Fruit fly (Drosophila melanogaster) whole organism, embryonic: ENCODE measurements around the gene cac.

Experiments used
- Adf1 ChIP-seq: fragments of 200-800 bp; sonication (Bioruptor generic); IDR thresholded peaks from 2 replicates; pipeline ENCODE4 v1.3.6; 2022; ENCODE audit warnings: missing biosample characterization, missing genetic modification characterization
- Blimp-1 ChIP-seq: fragments of 200-800 bp; sonication (Bioruptor generic); optimal IDR thresholded peaks from 3 replicates; lab custom pipeline; 2018; ENCODE audit warnings: missing biosample characterization, missing genetic modification characterization, mild to moderate bottlenecking, moderate library complexity, missing genetic modification reagents
- CG10147 ChIP-seq: fragments of 200-800 bp; sonication (Bioruptor generic); optimal IDR thresholded peaks from 2 replicates; lab custom pipeline; 2019; ENCODE audit warnings: missing biosample characterization, mild to moderate bottlenecking, missing genetic modification characterization, moderate library complexity
- CG1024 ChIP-seq: fragments of 200-800 bp; sonication (Bioruptor generic); IDR thresholded peaks from 2 replicates; pipeline ENCODE4 v1.3.6; 2022; ENCODE audit warnings: missing biosample characterization, missing genetic modification characterization
- CG11093 ChIP-seq: fragments of 200-800 bp; sonication (Bioruptor generic); IDR thresholded peaks from 3 replicates; pipeline ENCODE4 v1.3.6; 2022; ENCODE audit warnings: missing biosample characterization, missing genetic modification characterization
- CG12219 ChIP-seq: fragments of 200-800 bp; sonication (Bioruptor generic); optimal IDR thresholded peaks from 3 replicates; lab custom pipeline; 2018; ENCODE audit warnings: missing biosample characterization, mild to moderate bottlenecking, missing genetic modification characterization
- CG1233 ChIP-seq: fragments of 200-800 bp; sonication (Bioruptor generic); optimal IDR thresholded peaks from 4 replicates; lab custom pipeline; 2018; ENCODE audit warnings: missing biosample characterization, mild to moderate bottlenecking, missing genetic modification characterization
- CG14014 ChIP-seq: fragments of 200-800 bp; sonication (Bioruptor generic); IDR thresholded peaks from 2 replicates; pipeline ENCODE4 v1.3.6; 2022; ENCODE audit warnings: missing biosample characterization, missing genetic modification characterization
- CG14710 ChIP-seq: fragments of 200-800 bp; sonication (Bioruptor generic); optimal IDR thresholded peaks from 3 replicates; lab custom pipeline; 2019; ENCODE audit warnings: missing biosample characterization, mild to moderate bottlenecking, missing genetic modification characterization, moderate library complexity
- CG15514 ChIP-seq: fragments of 200-800 bp; sonication (Bioruptor generic); optimal IDR thresholded peaks from 3 replicates; lab custom pipeline; 2017; ENCODE audit warnings: missing biosample characterization, missing genetic modification characterization, mild to moderate bottlenecking, moderate library complexity, missing genetic modification reagents
- CG16863 ChIP-seq: fragments of 200-800 bp; sonication (Bioruptor generic); optimal IDR thresholded peaks from 3 replicates; lab custom pipeline; 2016; ENCODE audit warnings: missing biosample characterization, missing genetic modification characterization
- CG17361 ChIP-seq: fragments of 200-800 bp; sonication (Bioruptor generic); IDR thresholded peaks from 3 replicates; pipeline ENCODE4 v1.3.6; 2022; ENCODE audit warnings: missing biosample characterization, missing genetic modification characterization
- CG17612 ChIP-seq: fragments of 200-800 bp; sonication (Bioruptor generic); IDR thresholded peaks from 2 replicates; pipeline ENCODE4 v1.3.6; 2022; ENCODE audit warnings: missing biosample characterization, missing genetic modification characterization
- CG1792 ChIP-seq: fragments of 200-800 bp; sonication (Bioruptor generic); optimal IDR thresholded peaks from 2 replicates; lab custom pipeline; 2016; ENCODE audit warnings: missing biosample characterization, missing genetic modification characterization
- CG32772 ChIP-seq: fragments of 200-800 bp; sonication (Bioruptor generic); IDR thresholded peaks from 2 replicates; pipeline ENCODE4 v1.3.6; 2022; ENCODE audit warnings: missing biosample characterization, missing genetic modification characterization
- CG4730 ChIP-seq: fragments of 200-800 bp; sonication (Bioruptor generic); IDR thresholded peaks from 2 replicates; pipeline ENCODE4 v1.3.6; 2022; ENCODE audit warnings: missing biosample characterization, missing genetic modification characterization
- CG7987 ChIP-seq: fragments of 200-800 bp; sonication (Bioruptor generic); optimal IDR thresholded peaks from 2 replicates; lab custom pipeline; 2018; ENCODE audit warnings: missing biosample characterization, mild to moderate bottlenecking, missing genetic modification characterization, moderate library complexity
- CG9817 ChIP-seq: fragments of 200-800 bp; sonication (Bioruptor generic); optimal IDR thresholded peaks from 2 replicates; lab custom pipeline; 2018; ENCODE audit warnings: missing biosample characterization, mild to moderate bottlenecking, missing genetic modification characterization, moderate library complexity
- CoRest ChIP-seq: fragments of 200-800 bp; sonication (Bioruptor generic); optimal IDR thresholded peaks from 3 replicates; lab custom pipeline; 2018; ENCODE audit warnings: missing biosample characterization, mild to moderate bottlenecking, missing genetic modification characterization, moderate library complexity
- Doc2 ChIP-seq: fragments of 200-800 bp; sonication (Bioruptor generic); IDR thresholded peaks from 2 replicates; pipeline ENCODE4 v1.3.6; 2022; ENCODE audit warnings: missing biosample characterization, missing genetic modification characterization
- E2f2 ChIP-seq: fragments of 200-800 bp; sonication (Bioruptor generic); IDR thresholded peaks from 2 replicates; pipeline ENCODE4 v1.3.6; 2022; ENCODE audit warnings: missing biosample characterization, missing genetic modification characterization
- Ets65A ChIP-seq: fragments of 200-800 bp; sonication (Bioruptor generic); peaks from one replicate; lab custom pipeline; 2016; ENCODE audit warnings: missing biosample characterization, missing genetic modification characterization
- HLH3B ChIP-seq: fragments of 200-800 bp; sonication (Bioruptor generic); IDR thresholded peaks from 2 replicates; pipeline ENCODE4 v1.3.6; 2022; ENCODE audit warnings: missing biosample characterization, missing genetic modification characterization
- Meics ChIP-seq: fragments of 200-800 bp; sonication (Bioruptor generic); optimal IDR thresholded peaks from 2 replicates; lab custom pipeline; 2017; ENCODE audit warnings: missing biosample characterization, mild to moderate bottlenecking, missing genetic modification characterization
- NFAT ChIP-seq: fragments of 200-800 bp; sonication (Bioruptor generic); IDR thresholded peaks from 2 replicates; pipeline ENCODE4 v1.3.6; 2022; ENCODE audit warnings: missing biosample characterization, missing genetic modification characterization
- Pdp1 ChIP-seq, 2 experiments: fragments of 200-800 bp; sonication (Bioruptor generic); optimal IDR thresholded peaks; 3 replicates each; lab custom pipeline; 2016; ENCODE audit warnings: missing biosample characterization in 2 of 2, missing genetic modification characterization in 2 of 2, mild to moderate bottlenecking in 1 of 2, moderate library complexity in 1 of 2
- Ptx1 ChIP-seq: fragments of 200-800 bp; sonication (Bioruptor generic); IDR thresholded peaks from 2 replicates; pipeline ENCODE4 v1.3.6; 2022; ENCODE audit warnings: missing biosample characterization, missing genetic modification characterization
- Rfx ChIP-seq: fragments of 200-800 bp; sonication (Bioruptor generic); IDR thresholded peaks from 2 replicates; pipeline ENCODE4 v1.3.6; 2022; ENCODE audit warnings: missing biosample characterization, missing genetic modification characterization
- Rx ChIP-seq: fragments of 200-800 bp; sonication (Bioruptor generic); IDR thresholded peaks from 2 replicates; pipeline ENCODE4 v1.3.6; 2022; ENCODE audit warnings: missing biosample characterization, missing genetic modification characterization
- ato ChIP-seq: fragments of 200-800 bp; sonication (Bioruptor generic); IDR thresholded peaks from 2 replicates; pipeline ENCODE4 v1.3.6; 2022; ENCODE audit warnings: missing biosample characterization, missing genetic modification characterization; ENCODE audit not compliant: partially characterized antibody
- chinmo ChIP-seq: fragments of 200-800 bp; sonication (Bioruptor generic); IDR thresholded peaks from 4 replicates; pipeline ENCODE4 v1.3.6; 2022; ENCODE audit warnings: missing biosample characterization, missing genetic modification characterization; ENCODE audit not compliant: partially characterized antibody
- crol ChIP-seq: fragments of 200-800 bp; sonication (Bioruptor generic); IDR thresholded peaks from 2 replicates; pipeline ENCODE4 v1.3.6; 2022; ENCODE audit warnings: missing biosample characterization, missing genetic modification characterization
- crp ChIP-seq, 2 experiments: fragments of 200-800 bp; sonication (Bioruptor generic); optimal IDR thresholded peaks; 2 replicates in 1 of 2; 3 replicates in 1 of 2; lab custom pipeline; 2017; ENCODE audit warnings: missing biosample characterization in 2 of 2, missing genetic modification characterization in 2 of 2, mild to moderate bottlenecking in 1 of 2, moderate library complexity in 1 of 2
- dimm ChIP-seq: fragments of 200-800 bp; sonication (Bioruptor generic); IDR thresholded peaks from 2 replicates; pipeline ENCODE4 v1.3.6; 2022; ENCODE audit warnings: missing biosample characterization, missing genetic modification characterization
- dysf ChIP-seq: fragments of 200-800 bp; sonication (Bioruptor generic); IDR thresholded peaks from 3 replicates; pipeline ENCODE4 v1.3.6; 2022; ENCODE audit warnings: missing biosample characterization, missing genetic modification characterization
- esg ChIP-seq: fragments of 200-800 bp; sonication (Bioruptor generic); conservative IDR thresholded peaks from 2 replicates; pipeline ENCODE4 v1.3.6; 2022; ENCODE audit warnings: missing biosample characterization, missing genetic modification characterization
- ewg ChIP-seq: fragments of 200-800 bp; sonication (Bioruptor generic); optimal IDR thresholded peaks from 3 replicates; lab custom pipeline; 2017; ENCODE audit warnings: mild to moderate bottlenecking, missing biosample characterization, missing genetic modification reagents, missing genetic modification characterization
- exex ChIP-seq: fragments of 200-800 bp; sonication (Bioruptor generic); optimal IDR thresholded peaks from 4 replicates; lab custom pipeline; 2018; ENCODE audit warnings: missing biosample characterization, mild to moderate bottlenecking, missing genetic modification characterization, moderate library complexity
- gem ChIP-seq: fragments of 200-800 bp; sonication (Bioruptor generic); optimal IDR thresholded peaks from 2 replicates; lab custom pipeline; 2019; ENCODE audit warnings: missing biosample characterization, mild to moderate bottlenecking, missing genetic modification characterization, moderate library complexity
- gsb ChIP-seq: fragments of 200-800 bp; sonication (Bioruptor generic); IDR thresholded peaks from 2 replicates; pipeline ENCODE4 v1.3.6; 2022; ENCODE audit warnings: missing biosample characterization, missing genetic modification characterization
- klu ChIP-seq: fragments of 200-800 bp; sonication (Bioruptor generic); IDR thresholded peaks from 2 replicates; pipeline ENCODE4 v1.3.6; 2022; ENCODE audit warnings: missing biosample characterization, missing genetic modification characterization
- lbe ChIP-seq: fragments of 200-800 bp; sonication (Bioruptor generic); optimal IDR thresholded peaks from 2 replicates; lab custom pipeline; 2016; ENCODE audit warnings: missing biosample characterization, mild to moderate bottlenecking, missing genetic modification characterization
- onecut ChIP-seq: fragments of 200-800 bp; sonication (Bioruptor generic); IDR thresholded peaks from 2 replicates; pipeline ENCODE4 v1.3.6; 2022; ENCODE audit warnings: missing biosample characterization, missing genetic modification characterization
- peb ChIP-seq: fragments of 200-800 bp; sonication (Bioruptor generic); IDR thresholded peaks from 2 replicates; pipeline ENCODE4 v1.3.6; 2022; ENCODE audit warnings: missing biosample characterization, missing genetic modification characterization
- pzg ChIP-seq: fragments of 200-800 bp; sonication (Bioruptor generic); optimal IDR thresholded peaks from 3 replicates; lab custom pipeline; 2018; ENCODE audit warnings: missing biosample characterization, mild to moderate bottlenecking, missing genetic modification characterization, moderate library complexity
- sens ChIP-seq: fragments of 200-800 bp; sonication (Bioruptor generic); peaks from one replicate; lab custom pipeline; 2016; ENCODE audit warnings: missing biosample characterization, missing genetic modification characterization
- unpg ChIP-seq: fragments of 200-800 bp; sonication (Bioruptor generic); optimal IDR thresholded peaks from 3 replicates; lab custom pipeline; 2018; ENCODE audit warnings: missing biosample characterization, mild to moderate bottlenecking, missing genetic modification characterization, moderate library complexity

cac gene

DNA sequence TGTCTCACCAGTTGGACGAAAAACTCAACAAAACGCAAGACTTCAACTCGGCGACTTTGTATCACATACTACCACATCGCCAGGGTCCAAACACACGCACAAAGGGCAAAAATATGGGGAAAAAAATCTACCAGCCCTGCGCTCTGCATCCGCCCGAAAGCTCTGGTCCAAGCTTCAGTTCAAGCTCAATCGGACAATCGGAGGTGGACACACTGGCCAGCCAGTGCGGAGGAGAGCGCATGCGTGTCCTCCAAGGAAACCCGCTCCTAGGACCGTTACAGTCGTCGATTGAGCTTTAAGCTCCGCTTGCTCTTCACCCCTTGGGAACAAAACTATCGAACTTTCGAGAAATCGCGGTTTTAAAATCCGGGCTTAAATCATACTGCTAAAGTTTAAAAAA lies 1.0 kb downstream of the cac start:
- TF ChIP-seq Ets65A (peak; percentile 22), CG14710 (tag; lab: Kevin White, UChicago) (peak; percentile 82), pzg (GFP tag; lab: Kevin White, UChicago) (peak; percentile 25), ewg (peak; percentile 97), CG9817 (tag; lab: Kevin White, UChicago) (no peak)

DNA sequence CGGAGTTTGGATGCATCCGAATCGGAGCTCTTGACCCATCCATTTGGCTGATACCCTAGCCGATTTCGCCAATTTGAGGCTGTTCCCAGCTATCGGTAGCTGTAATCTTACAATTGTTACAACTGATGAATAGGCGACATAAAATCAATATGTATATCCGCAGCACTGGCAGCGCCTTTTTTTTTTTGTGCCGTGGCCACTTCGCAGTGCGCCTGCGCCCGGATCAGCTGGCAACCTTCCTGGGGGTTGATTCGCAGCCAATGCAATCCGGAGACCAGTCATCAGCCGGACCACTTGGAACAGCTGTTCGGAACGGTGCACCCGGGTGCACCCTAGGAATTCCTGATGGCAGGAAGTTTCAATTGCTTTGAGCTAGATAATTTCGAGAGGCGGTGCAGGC lies 54.2 kb downstream of the cac start, which contains the start of gene Pdzd8:
Pdzd8 (minus strand) TSS at position 125 of the 400 bp plus-strand sequence.
- TF ChIP-seq ewg (peak; percentile 89), CG1792 (GFP tag; lab: Kevin White, UChicago) (no peak), crol (GFP tag; lab: Robert Waterston, UW) (no peak), crp (GFP tag; optimal IDR thresholded peaks at IDR 0.05; lab: Kevin White, UChicago) (peak in 1 of 2 experiments; percentile 62), chinmo (GFP tag; lab: Robert Waterston, UW) (0 out of 4 replicates have a peak, but pooled peaks have one; percentile 15), onecut (GFP tag; lab: Robert Waterston, UW) (peak; percentile 93)

DNA sequence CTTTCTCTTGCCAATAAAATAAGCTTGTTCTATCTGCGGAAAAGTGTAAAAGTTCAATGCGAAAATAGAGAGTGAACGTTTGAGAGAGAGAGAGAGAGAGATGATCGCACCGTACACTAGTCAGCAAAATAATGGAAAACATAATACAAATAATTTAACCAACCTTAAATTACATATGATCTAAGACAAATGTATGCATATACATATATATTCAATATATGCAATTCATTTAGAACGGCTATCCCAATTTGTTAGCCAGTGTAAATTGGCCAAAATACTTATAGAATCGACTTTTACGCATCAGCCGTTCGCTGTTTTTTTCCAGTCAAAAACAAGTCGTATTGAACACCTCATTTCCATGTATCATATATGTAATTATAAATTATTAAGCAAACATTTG lies 59.7 kb downstream of the cac start:
- TF ChIP-seq Ets65A (peak; percentile 22), CG11093 (peak; percentile 55; the same call in 1 of the 3 replicates), exex (tag; lab: Kevin White, UChicago) (peak; percentile 6), CG17361 (GFP tag; lab: Robert Waterston, UW) (no peak), CG16863 (GFP tag; lab: Kevin White, UChicago) (peak; percentile 8), Doc2 (no peak), lbe (GFP tag; lab: Kevin White, UChicago) (peak; percentile 47), CG7987 (GFP tag; lab: Kevin White, UChicago) (no peak), Rfx (GFP tag; lab: Robert Waterston, UW) (peak; percentile 90), CoRest (tag; lab: Kevin White, UChicago) (peak; percentile 41), esg (GFP tag; lab: Robert Waterston, UW) (peak; percentile 50), Meics (GFP tag; lab: Kevin White, UChicago) (peak; percentile 58), unpg (GFP tag; lab: Kevin White, UChicago) (no peak), dimm (GFP tag; lab: Robert Waterston, UW) (peak; percentile 43; the same call in 1 of the 2 replicates), CG12219 (GFP tag; lab: Kevin White, UChicago) (peak; percentile 28), sens (GFP tag; lab: Kevin White, UChicago) (peak; percentile 89), peb (GFP tag; lab: Robert Waterston, UW) (peak; percentile 39; the same call in 1 of the 2 replicates), E2f2 (GFP tag; lab: Robert Waterston, UW) (peak; percentile 38), ato (no peak), CG14014 (GFP tag; lab: Robert Waterston, UW) (peak; percentile 78), CG17612 (peak; percentile 55; the same call in 1 of the 2 replicates), CG15514 (GFP tag; lab: Kevin White, UChicago) (peak; percentile 19), CG4730 (GFP tag; lab: Robert Waterston, UW) (no peak), NFAT (peak; percentile 86), CG32772 (peak; percentile 46; the same call in 1 of the 2 replicates), Blimp-1 (GFP tag; lab: Kevin White, UChicago) (peak; percentile 41), dysf (GFP tag; lab: Robert Waterston, UW) (peak; percentile 83), Ptx1 (GFP tag; lab: Robert Waterston, UW) (peak; percentile 70), CG10147 (GFP tag; lab: Kevin White, UChicago) (peak; percentile 30), CG1233 (GFP tag; lab: Kevin White, UChicago) (peak; percentile 13), CG1024 (GFP tag; lab: Robert Waterston, UW) (0 out of 2 replicates have a peak, but pooled peaks have one; percentile 21), Rx (0 out of 2 replicates have a peak, but pooled peaks have one; percentile 43), HLH3B (GFP tag; lab: Robert Waterston, UW) (peak; percentile 69), Pdp1 (GFP tag; optimal IDR thresholded peaks at IDR 0.05; lab: Kevin White, UChicago) (peak in 1 of 2 experiments; percentile 12), Adf1 (GFP tag; lab: Robert Waterston, UW) (peak; percentile 33; the same call in 1 of the 2 replicates), gsb (GFP tag; lab: Robert Waterston, UW) (peak; percentile 67), gem (tag; lab: Kevin White, UChicago) (peak; percentile 58), klu (GFP tag; lab: Robert Waterston, UW) (peak; percentile 38; the same call in 1 of the 2 replicates)
